Worm (Caenorhabditis elegans) whole organism, L1 larva: ENCODE results near the gene E02H1.6.

ENCODE experiments used
- C04F5.9 ChIP-seq: sonication (generic microtip); optimal IDR thresholded peaks from 2 replicates; lab custom pipeline; 2016; ENCODE audit warnings: missing genetic modification characterization, missing compliant biosample characterization
- C16A3.4 ChIP-seq: fragments of 150-350 bp; optimal IDR thresholded peaks from 2 replicates; lab custom pipeline; 2014; ENCODE audit warnings: missing biosample characterization, missing genetic modification characterization
- Y116A8C.19 ChIP-seq: sonication (generic microtip); optimal IDR thresholded peaks from 2 replicates; lab custom pipeline; 2016; ENCODE audit warnings: missing compliant biosample characterization, missing genetic modification characterization, borderline replicate concordance
- aha-1 ChIP-seq: fragments of 150-350 bp; optimal IDR thresholded peaks from 2 replicates; lab custom pipeline; 2014; ENCODE audit warnings: missing biosample characterization, missing genetic modification characterization
- aly-2 ChIP-seq: fragments of 150-350 bp; optimal IDR thresholded peaks from 2 replicates; lab custom pipeline; 2014; ENCODE audit warnings: missing biosample characterization, missing genetic modification characterization
- ama-1 ChIP-seq: fragments of 150-350 bp; optimal IDR thresholded peaks from 2 replicates; lab custom pipeline; 2014
- blmp-1 ChIP-seq: fragments of 150-350 bp; optimal IDR thresholded peaks from 2 replicates; lab custom pipeline; 2014; ENCODE audit warnings: missing biosample characterization, missing genetic modification characterization
- ceh-63 ChIP-seq: fragments of 200-800 bp; sonication (Bioruptor generic); optimal IDR thresholded peaks from 2 replicates; lab custom pipeline; 2018; ENCODE audit warnings: mild to moderate bottlenecking, missing genetic modification characterization, missing compliant biosample characterization
- ceh-8 ChIP-seq: fragments of 200-800 bp; sonication (Bioruptor generic); optimal IDR thresholded peaks from 2 replicates; lab custom pipeline; 2018; ENCODE audit warnings: mild to moderate bottlenecking, missing genetic modification characterization, moderate library complexity, missing compliant biosample characterization
- ceh-82 ChIP-seq, 3 experiments: fragments of 150-350 bp in 1 of 3; sonication (generic microtip) in 2 of 3; optimal IDR thresholded peaks; 2 replicates each; lab custom pipeline; 2014 to 2017; ENCODE audit warnings: missing biosample characterization in 3 of 3, missing genetic modification characterization in 3 of 3
- ceh-88 ChIP-seq: fragments of 200-800 bp; sonication (Bioruptor generic); IDR thresholded peaks from 2 replicates; pipeline ENCODE4 v1.3.6; 2022; ENCODE audit warnings: missing genetic modification characterization, missing compliant biosample characterization
- ceh-90 ChIP-seq: sonication (generic microtip); optimal IDR thresholded peaks from 2 replicates; lab custom pipeline; 2016; ENCODE audit warnings: missing genetic modification characterization, missing compliant biosample characterization
- dpl-1 ChIP-seq, 3 experiments: fragments of 150-350 bp in 2 of 3; sonication (generic microtip) in 1 of 3; optimal IDR thresholded peaks; 2 replicates each; lab custom pipeline; 2014 to 2017; ENCODE audit warnings: missing biosample characterization in 3 of 3, missing genetic modification characterization in 3 of 3, missing genetic modification reagents in 3 of 3
- dsc-1 ChIP-seq: sonication (generic microtip); optimal IDR thresholded peaks from 2 replicates; lab custom pipeline; 2016; ENCODE audit warnings: mild to moderate bottlenecking, missing genetic modification characterization, missing compliant biosample characterization
- efl-1 ChIP-seq, 4 experiments: fragments of 150-350 bp; optimal IDR thresholded peaks in 3 of 4; peaks in 1 of 4; 1 replicate in 1 of 4; 2 replicates in 3 of 4; lab custom pipeline; 2014; ENCODE audit warnings: missing biosample characterization in 2 of 4, missing genetic modification characterization in 2 of 4, missing genetic modification reagents in 2 of 4
- efl-3 ChIP-seq: fragments of 200-800 bp; sonication (Bioruptor generic); optimal IDR thresholded peaks from 2 replicates; lab custom pipeline; 2018; ENCODE audit warnings: mild to moderate bottlenecking, missing genetic modification characterization, missing compliant biosample characterization
- egl-13 ChIP-seq: sonication (generic microtip); optimal IDR thresholded peaks from 2 replicates; lab custom pipeline; 2016; ENCODE audit warnings: missing genotype, missing genetic modification reagents, missing genetic modification characterization, missing compliant biosample characterization
- elt-2 ChIP-seq: sonication (generic microtip); optimal IDR thresholded peaks from 2 replicates; lab custom pipeline; 2016; ENCODE audit warnings: missing genetic modification characterization, mild to moderate bottlenecking, inconsistent platforms, missing compliant biosample characterization, missing genetic modification reagents
- elt-3 ChIP-seq, 6 experiments: fragments of 150-350 bp in 1 of 6; sonication (generic microtip); optimal IDR thresholded peaks; 2 replicates each; lab custom pipeline; 2017 to 2018; ENCODE audit warnings: missing biosample characterization in 6 of 6, missing genetic modification characterization in 6 of 6, inconsistent platforms in 1 of 6
- irx-1 ChIP-seq: sonication (generic microtip); optimal IDR thresholded peaks from 2 replicates; lab custom pipeline; 2016; ENCODE audit warnings: missing genetic modification characterization, missing compliant biosample characterization
- jun-1 ChIP-seq: fragments of 150-350 bp; optimal IDR thresholded peaks from 2 replicates; lab custom pipeline; 2014; ENCODE audit warnings: missing biosample characterization, missing genetic modification reagents, missing genetic modification characterization
- lin-14 ChIP-seq: fragments of 200-800 bp; sonication (Bioruptor generic); optimal IDR thresholded peaks from 2 replicates; lab custom pipeline; 2018; ENCODE audit warnings: mild to moderate bottlenecking, missing genetic modification characterization, moderate library complexity, missing compliant biosample characterization
- lin-35 ChIP-seq, 2 experiments: fragments of 150-350 bp; optimal IDR thresholded peaks; 2 replicates each; lab custom pipeline; 2014; ENCODE audit warnings: missing biosample characterization in 2 of 2, missing genetic modification characterization in 2 of 2, missing genetic modification reagents in 2 of 2
- lsy-2 ChIP-seq, 2 experiments: fragments of 150-350 bp; optimal IDR thresholded peaks; 2 replicates each; lab custom pipeline; 2014; ENCODE audit warnings: missing biosample characterization in 2 of 2, missing genetic modification characterization in 2 of 2
- mdl-1 ChIP-seq, 2 experiments: fragments of 150-350 bp; optimal IDR thresholded peaks; 2 replicates each; lab custom pipeline; 2014 to 2017; ENCODE audit warnings: missing biosample characterization in 2 of 2, missing genetic modification characterization in 2 of 2, inconsistent platforms in 1 of 2
- mep-1 ChIP-seq: fragments of 150-350 bp; optimal IDR thresholded peaks from 2 replicates; lab custom pipeline; 2014; ENCODE audit warnings: missing biosample characterization, missing genetic modification characterization
- nhr-20 ChIP-seq: sonication (generic microtip); optimal IDR thresholded peaks from 2 replicates; lab custom pipeline; 2016; ENCODE audit warnings: mild to moderate bottlenecking, missing genetic modification characterization, missing compliant biosample characterization
- nhr-71 ChIP-seq: sonication (generic microtip); optimal IDR thresholded peaks from 2 replicates; lab custom pipeline; 2016; ENCODE audit warnings: mild to moderate bottlenecking, missing genetic modification characterization, moderate library complexity, missing compliant biosample characterization
- nhr-77 ChIP-seq: fragments of 150-350 bp; optimal IDR thresholded peaks from 2 replicates; lab custom pipeline; 2014; ENCODE audit warnings: missing biosample characterization, missing genetic modification characterization
- pag-3 ChIP-seq: sonication (generic microtip); optimal IDR thresholded peaks from 2 replicates; lab custom pipeline; 2017; ENCODE audit warnings: missing genetic modification characterization, mild to moderate bottlenecking, missing compliant biosample characterization, antibody characterized with exemption, borderline replicate concordance; ENCODE audit not compliant: insufficient read depth
- pqm-1 ChIP-seq: sonication (generic microtip); optimal IDR thresholded peaks from 3 replicates; lab custom pipeline; 2017; ENCODE audit warnings: missing biosample characterization, missing genetic modification characterization
- snpc-4 ChIP-seq: fragments of 150-350 bp; optimal IDR thresholded peaks from 2 replicates; lab custom pipeline; 2014; ENCODE audit warnings: missing biosample characterization, missing genetic modification characterization
- sox-4 ChIP-seq: sonication (generic microtip); optimal IDR thresholded peaks from 2 replicates; lab custom pipeline; 2016; ENCODE audit warnings: missing genetic modification characterization, missing compliant biosample characterization
- tbx-2 ChIP-seq: sonication (generic microtip); optimal IDR thresholded peaks from 2 replicates; lab custom pipeline; 2016; ENCODE audit warnings: missing genetic modification characterization, missing compliant biosample characterization
- unc-62 ChIP-seq: fragments of 150-350 bp; optimal IDR thresholded peaks from 2 replicates; lab custom pipeline; 2014; ENCODE audit warnings: missing biosample characterization, missing genetic modification reagents, missing genetic modification characterization
- xbp-1 ChIP-seq: sonication (generic microtip); optimal IDR thresholded peaks from 2 replicates; lab custom pipeline; 2016; ENCODE audit warnings: missing genetic modification characterization, missing compliant biosample characterization
- zip-4 ChIP-seq: fragments of 200-800 bp; sonication (Bioruptor generic); optimal IDR thresholded peaks from 2 replicates; lab custom pipeline; 2018; ENCODE audit warnings: mild to moderate bottlenecking, missing genetic modification characterization, moderate library complexity, missing compliant biosample characterization

Gene E02H1.6

ce11 chrII:9624110-9624695 lies 27.7 kb downstream of the E02H1.6 start, which contains the start of the genes dnj-20 and ZK1307.8:
Gene dnj-20 (minus strand): TSS chrII:9624176.
Gene ZK1307.8 (plus strand): TSS chrII:9624613.
- TF ChIP-seq nhr-77 (tag; lab: Kevin White, UChicago) (no peak), pag-3 (tag; lab: Kevin White, UChicago) (no peak), mep-1 (peak; percentile 22), dpl-1 (GFP tag; optimal IDR thresholded peaks at IDR 0.05; lab: Kevin White, UChicago) (peak in 2 of 3 experiments; percentile 10 to 39), efl-1 (optimal IDR thresholded peaks at IDR 0.05; lab: Kevin White, UChicago) (peak in 1 of 2 experiments; percentile 26), efl-1 (GFP tag; optimal IDR thresholded peaks at IDR 0.05 in 1 of 2; lab: Kevin White, UChicago) (peak; percentile 9 to 12), nhr-71 (tag; lab: Kevin White, UChicago) (peak; percentile 6), ceh-90 (tag; lab: Kevin White, UChicago) (no peak), aly-2 (tag; lab: Kevin White, UChicago) (no peak), lsy-2 (tag; optimal IDR thresholded peaks at IDR 0.05; lab: Kevin White, UChicago) (peak; percentile 14 to 46), elt-2 (tag; lab: Kevin White, UChicago) (no peak), blmp-1 (tag; lab: Kevin White, UChicago) (peak; percentile 22), C04F5.9 (tag; lab: Kevin White, UChicago) (no peak), dsc-1 (no peak), tbx-2 (no peak), C16A3.4 (tag; lab: Kevin White, UChicago) (peak; percentile 27), lin-14 (GFP tag; lab: Kevin White, UChicago) (peak; percentile 19), ama-1 (no peak), elt-3 (tag; optimal IDR thresholded peaks at IDR 0.05; lab: Kevin White, UChicago) (peak in 1 of 6 experiments; percentile 33), egl-13 (tag; lab: Kevin White, UChicago) (no peak), unc-62 (GFP tag; lab: Kevin White, UChicago) (no peak), irx-1 (no peak), xbp-1 (peak; percentile 98), ceh-88 (GFP tag; lab: Robert Waterston, UW) (no peak), snpc-4 (tag; lab: Kevin White, UChicago) (no peak), nhr-20 (tag; lab: Kevin White, UChicago) (peak; percentile 3), pqm-1 (no peak), lin-35 (GFP tag; optimal IDR thresholded peaks at IDR 0.05; lab: Kevin White, UChicago) (peak in 1 of 2 experiments; percentile 25), ceh-63 (no peak)
- TF ChIP-seq, all 84 proteins: peak for 12

DNA sequence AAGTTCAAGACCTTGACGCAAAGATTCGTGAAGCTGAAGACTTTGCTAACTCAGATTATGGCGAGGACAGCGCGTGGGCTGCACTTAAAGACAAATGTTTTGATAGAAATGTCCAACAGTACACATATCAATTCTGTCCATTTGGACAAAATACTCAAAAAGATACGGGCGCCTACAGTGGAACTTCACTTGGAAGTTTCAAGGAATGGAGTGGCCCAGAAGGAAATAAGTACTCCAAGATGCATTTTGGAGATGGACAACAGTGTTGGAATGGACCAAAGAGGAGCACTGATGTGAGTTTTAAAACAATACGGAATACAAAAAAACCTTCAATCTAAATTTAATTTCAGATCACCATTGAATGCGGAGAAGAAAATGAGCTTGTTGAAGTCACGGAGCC lies 29.4 kb downstream of the E02H1.6 start:
- TF ChIP-seq mdl-1 (tag; optimal IDR thresholded peaks at IDR 0.05; lab: Kevin White, UChicago) (no peak), egl-13 (tag; lab: Kevin White, UChicago) (no peak), dpl-1 (GFP tag; optimal IDR thresholded peaks at IDR 0.05; lab: Kevin White, UChicago) (no peak), ceh-8 (no peak), ceh-63 (no peak), jun-1 (no peak), aly-2 (tag; lab: Kevin White, UChicago) (no peak), Y116A8C.19 (tag; lab: Kevin White, UChicago) (no peak), lsy-2 (tag; optimal IDR thresholded peaks at IDR 0.05; lab: Kevin White, UChicago) (no peak), blmp-1 (tag; lab: Kevin White, UChicago) (no peak), efl-3 (no peak), sox-4 (tag; lab: Kevin White, UChicago) (no peak), pag-3 (tag; lab: Kevin White, UChicago) (no peak)
- TF ChIP-seq, all 84 proteins: peak for 0

DNA sequence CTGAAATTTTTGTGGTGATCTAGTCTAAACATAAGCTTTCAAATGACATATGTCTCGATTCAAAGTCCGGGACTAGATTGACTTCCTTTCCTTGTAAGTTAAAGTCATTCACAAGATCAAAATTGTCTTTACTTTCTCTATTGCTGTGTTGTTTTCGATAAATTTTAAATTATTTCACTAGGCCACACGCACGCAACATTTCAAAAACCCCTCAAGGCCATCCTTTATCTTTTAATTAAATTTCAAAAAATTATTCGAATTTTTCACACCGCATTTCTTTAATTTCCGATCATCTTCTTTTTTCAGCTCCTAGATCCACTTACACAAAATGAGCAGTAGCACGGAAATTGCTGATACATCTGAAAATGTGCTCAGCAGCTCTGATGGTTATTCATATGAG lies 39.8 kb downstream of the E02H1.6 start, which contains the start of gene ZK1307.7:
ZK1307.7 (plus strand) TSS at position 301 of the 400 bp plus-strand sequence.
- TF ChIP-seq aha-1 (tag; lab: Kevin White, UChicago) (no peak), ceh-82 (tag; optimal IDR thresholded peaks at IDR 0.05; lab: Kevin White, UChicago) (no peak), dpl-1 (GFP tag; optimal IDR thresholded peaks at IDR 0.05; lab: Kevin White, UChicago) (no peak), zip-4 (no peak), ceh-8 (no peak)
